Fruit fly (Drosophila melanogaster) whole organism, embryonic: ENCODE measurements around the gene Bap111.

ENCODE experiments used
- B-H2 ChIP-seq: fragments of 200-800 bp; sonication (Bioruptor generic); optimal IDR thresholded peaks from 2 replicates; lab custom pipeline; 2018; ENCODE audit warnings: missing biosample characterization, mild to moderate bottlenecking, missing genetic modification characterization
- BEAF-32 ChIP-seq: fragments of 200-800 bp; sonication (Bioruptor generic); optimal IDR thresholded peaks from 3 replicates; lab custom pipeline; 2017; ENCODE audit warnings: missing biosample characterization, missing genetic modification characterization, mild to moderate bottlenecking, moderate library complexity, missing genetic modification reagents
- BtbVII ChIP-seq: fragments of 200-800 bp; sonication (Bioruptor generic); optimal IDR thresholded peaks from 3 replicates; lab custom pipeline; 2017; ENCODE audit warnings: missing biosample characterization, mild to moderate bottlenecking, missing genetic modification characterization
- CG10979 ChIP-seq: fragments of 200-800 bp; sonication (Bioruptor generic); optimal IDR thresholded peaks from 2 replicates; lab custom pipeline; 2018; ENCODE audit warnings: missing biosample characterization, mild to moderate bottlenecking, missing genetic modification characterization, moderate library complexity
- CG11504 ChIP-seq: fragments of 200-800 bp; sonication (Bioruptor generic); optimal IDR thresholded peaks from 3 replicates; lab custom pipeline; 2019; ENCODE audit warnings: missing biosample characterization, mild to moderate bottlenecking, missing genetic modification characterization, moderate library complexity
- CG11695 ChIP-seq: fragments of 200-800 bp; sonication (Bioruptor generic); IDR thresholded peaks from 3 replicates; pipeline ENCODE4 v1.3.6; 2022; ENCODE audit warnings: missing biosample characterization, missing genetic modification characterization
- CG12391 ChIP-seq: fragments of 200-800 bp; sonication (Bioruptor generic); optimal IDR thresholded peaks from 3 replicates; lab custom pipeline; 2018; ENCODE audit warnings: missing biosample characterization, mild to moderate bottlenecking, missing genetic modification characterization, moderate library complexity
- CG12769 ChIP-seq: fragments of 200-800 bp; sonication (Bioruptor generic); optimal IDR thresholded peaks from 2 replicates; lab custom pipeline; 2019; ENCODE audit warnings: missing biosample characterization, mild to moderate bottlenecking, missing genetic modification characterization, moderate library complexity
- CG15601 ChIP-seq: fragments of 200-800 bp; sonication (Bioruptor generic); optimal IDR thresholded peaks from 3 replicates; lab custom pipeline; 2019; ENCODE audit warnings: missing biosample characterization, mild to moderate bottlenecking, missing genetic modification characterization, moderate library complexity
- CG15696 ChIP-seq: fragments of 200-800 bp; sonication (Bioruptor generic); optimal IDR thresholded peaks from 2 replicates; lab custom pipeline; 2019; ENCODE audit warnings: missing biosample characterization, mild to moderate bottlenecking, missing genetic modification characterization, moderate library complexity
- CG18764 ChIP-seq: fragments of 200-800 bp; sonication (Bioruptor generic); optimal IDR thresholded peaks from 3 replicates; lab custom pipeline; 2016; ENCODE audit warnings: missing biosample characterization, missing genetic modification characterization
- CG2199 ChIP-seq: fragments of 200-800 bp; sonication (Bioruptor generic); IDR thresholded peaks from 3 replicates; pipeline ENCODE4 v1.3.6; 2022; ENCODE audit warnings: missing biosample characterization, missing genetic modification characterization
- CG30403 ChIP-seq: fragments of 200-800 bp; sonication (Bioruptor generic); optimal IDR thresholded peaks from 3 replicates; lab custom pipeline; 2016; ENCODE audit warnings: missing biosample characterization, missing genetic modification characterization
- CG34376 ChIP-seq: fragments of 200-800 bp; sonication (Bioruptor generic); optimal IDR thresholded peaks from 2 replicates; lab custom pipeline; 2018; ENCODE audit warnings: missing biosample characterization, mild to moderate bottlenecking, missing genetic modification characterization
- CG3995 ChIP-seq: fragments of 200-800 bp; sonication (Bioruptor generic); optimal IDR thresholded peaks from 3 replicates; lab custom pipeline; 2016; ENCODE audit warnings: missing biosample characterization, missing genetic modification characterization
- CG42726 ChIP-seq: fragments of 200-800 bp; sonication (Bioruptor generic); IDR thresholded peaks from 2 replicates; pipeline ENCODE4 v1.3.6; 2022; ENCODE audit warnings: missing biosample characterization, missing genetic modification characterization; ENCODE audit not compliant: partially characterized antibody
- CG4360 ChIP-seq: fragments of 200-800 bp; sonication (Bioruptor generic); IDR thresholded peaks from 2 replicates; pipeline ENCODE4 v1.3.6; 2022; ENCODE audit warnings: missing biosample characterization, missing genetic modification characterization
- CG6654 ChIP-seq: fragments of 200-800 bp; sonication (Bioruptor generic); optimal IDR thresholded peaks from 2 replicates; lab custom pipeline; 2017; ENCODE audit warnings: missing biosample characterization, mild to moderate bottlenecking, missing genetic modification characterization
- CG6791 ChIP-seq: fragments of 200-800 bp; sonication (Bioruptor generic); IDR thresholded peaks from 3 replicates; pipeline ENCODE4 v1.3.6; 2022; ENCODE audit warnings: missing biosample characterization, missing genetic modification characterization; ENCODE audit not compliant: partially characterized antibody
- Dfd ChIP-seq, 2 experiments: fragments of >200 bp; optimal IDR thresholded peaks; 2 replicates each; lab custom pipeline; 2017; ENCODE audit warnings: missing biosample characterization in 2 of 2, missing genetic modification characterization in 2 of 2
- Ets97D ChIP-seq: fragments of 200-800 bp; sonication (Bioruptor generic); optimal IDR thresholded peaks from 3 replicates; lab custom pipeline; 2016; ENCODE audit warnings: missing biosample characterization, missing genetic modification characterization
- HLH54F ChIP-seq: fragments of 200-800 bp; sonication (Bioruptor generic); optimal IDR thresholded peaks from 3 replicates; lab custom pipeline; 2016; ENCODE audit warnings: missing biosample characterization, missing genetic modification characterization
- Mrtf ChIP-seq: fragments of 200-800 bp; sonication (Bioruptor generic); IDR thresholded peaks from 3 replicates; pipeline ENCODE4 v1.3.6; 2022; ENCODE audit warnings: missing biosample characterization, missing genetic modification characterization
- PHDP ChIP-seq: fragments of 200-800 bp; sonication (Bioruptor generic); optimal IDR thresholded peaks from 3 replicates; lab custom pipeline; 2018; ENCODE audit warnings: missing biosample characterization, mild to moderate bottlenecking, missing genetic modification characterization, moderate library complexity
- Pdp1 ChIP-seq, 2 experiments: fragments of 200-800 bp; sonication (Bioruptor generic); optimal IDR thresholded peaks; 3 replicates each; lab custom pipeline; 2016; ENCODE audit warnings: missing biosample characterization in 2 of 2, missing genetic modification characterization in 2 of 2, mild to moderate bottlenecking in 1 of 2, moderate library complexity in 1 of 2
- Stat92E ChIP-seq, 3 experiments: fragments of >200 bp in 2 of 3; fragments of 200-800 bp in 1 of 3; sonication (Bioruptor generic) in 1 of 3; optimal IDR thresholded peaks; 2 replicates each; lab custom pipeline; 2017 to 2019; ENCODE audit warnings: missing biosample characterization in 3 of 3, missing genetic modification characterization in 3 of 3, mild to moderate bottlenecking in 1 of 3, moderate library complexity in 1 of 3
- TFAM ChIP-seq: fragments of 200-800 bp; sonication (Bioruptor generic); optimal IDR thresholded peaks from 2 replicates; lab custom pipeline; 2017; ENCODE audit warnings: missing biosample characterization, missing genetic modification characterization, inconsistent platforms
- Trl ChIP-seq, 3 experiments: fragments of >200 bp in 2 of 3; fragments of 200-800 bp in 1 of 3; sonication (Bioruptor generic) in 1 of 3; optimal IDR thresholded peaks; 2 replicates in 1 of 3; 3 replicates in 2 of 3; lab custom pipeline; 2016 to 2017; ENCODE audit warnings: missing biosample characterization in 1 of 3, missing genetic modification characterization in 1 of 3
- cato ChIP-seq: fragments of 200-800 bp; sonication (Bioruptor generic); optimal IDR thresholded peaks from 2 replicates; lab custom pipeline; 2016; ENCODE audit warnings: missing biosample characterization, missing genetic modification characterization, borderline replicate concordance
- cg ChIP-seq: fragments of 200-800 bp; sonication (Bioruptor generic); optimal IDR thresholded peaks from 3 replicates; lab custom pipeline; 2019; ENCODE audit warnings: missing biosample characterization, mild to moderate bottlenecking, missing genetic modification characterization, moderate library complexity
- chinmo ChIP-seq: fragments of 200-800 bp; sonication (Bioruptor generic); IDR thresholded peaks from 4 replicates; pipeline ENCODE4 v1.3.6; 2022; ENCODE audit warnings: missing biosample characterization, missing genetic modification characterization; ENCODE audit not compliant: partially characterized antibody
- cwo ChIP-seq: fragments of 200-800 bp; sonication (Bioruptor generic); optimal IDR thresholded peaks from 3 replicates; lab custom pipeline; 2017; ENCODE audit warnings: missing biosample characterization, missing genetic modification characterization, mild to moderate bottlenecking, moderate library complexity, missing genetic modification reagents
- exex ChIP-seq: fragments of 200-800 bp; sonication (Bioruptor generic); optimal IDR thresholded peaks from 4 replicates; lab custom pipeline; 2018; ENCODE audit warnings: missing biosample characterization, mild to moderate bottlenecking, missing genetic modification characterization, moderate library complexity
- ftz-f1 ChIP-seq: fragments of 200-800 bp; sonication (Bioruptor generic); optimal IDR thresholded peaks from 2 replicates; lab custom pipeline; 2016; ENCODE audit warnings: missing biosample characterization, missing genetic modification characterization
- gem ChIP-seq: fragments of 200-800 bp; sonication (Bioruptor generic); optimal IDR thresholded peaks from 2 replicates; lab custom pipeline; 2019; ENCODE audit warnings: missing biosample characterization, mild to moderate bottlenecking, missing genetic modification characterization, moderate library complexity
- grn ChIP-seq: fragments of 200-800 bp; sonication (Bioruptor generic); optimal IDR thresholded peaks from 3 replicates; lab custom pipeline; 2017; ENCODE audit warnings: missing biosample characterization, missing genetic modification characterization
- gt ChIP-seq: fragments of 200-800 bp; sonication (Bioruptor generic); IDR thresholded peaks from 2 replicates; pipeline ENCODE4 v1.3.6; 2022; ENCODE audit warnings: missing biosample characterization, missing genetic modification characterization
- mld ChIP-seq: fragments of 200-800 bp; sonication (Bioruptor generic); IDR thresholded peaks from 3 replicates; pipeline ENCODE4 v1.3.6; 2022; ENCODE audit warnings: missing biosample characterization, missing genetic modification characterization; ENCODE audit not compliant: partially characterized antibody
- odd ChIP-seq: fragments of 200-800 bp; sonication (Bioruptor generic); optimal IDR thresholded peaks from 2 replicates; lab custom pipeline; 2017; ENCODE audit warnings: missing biosample characterization, mild to moderate bottlenecking, missing genetic modification characterization
- onecut ChIP-seq: fragments of 200-800 bp; sonication (Bioruptor generic); IDR thresholded peaks from 2 replicates; pipeline ENCODE4 v1.3.6; 2022; ENCODE audit warnings: missing biosample characterization, missing genetic modification characterization
- pan ChIP-seq, 4 experiments: fragments of >200 bp in 3 of 4; fragments of 200-800 bp in 1 of 4; sonication (Bioruptor generic) in 1 of 4; optimal IDR thresholded peaks in 3 of 4; IDR thresholded peaks in 1 of 4; 2 replicates each; pipeline versions ENCODE4 v1.3.6 to Lab custom; 2017 to 2022; ENCODE audit warnings: missing biosample characterization in 2 of 4, missing genetic modification characterization in 2 of 4, mixed read lengths in 1 of 4
- pfk ChIP-seq: fragments of 200-800 bp; sonication (Bioruptor generic); optimal IDR thresholded peaks from 2 replicates; lab custom pipeline; 2018; ENCODE audit warnings: missing biosample characterization, mild to moderate bottlenecking, missing genetic modification characterization, moderate library complexity
- pzg ChIP-seq: fragments of 200-800 bp; sonication (Bioruptor generic); optimal IDR thresholded peaks from 3 replicates; lab custom pipeline; 2018; ENCODE audit warnings: missing biosample characterization, mild to moderate bottlenecking, missing genetic modification characterization, moderate library complexity
- sd ChIP-seq: fragments of 200-800 bp; sonication (Bioruptor generic); optimal IDR thresholded peaks from 3 replicates; lab custom pipeline; 2018; ENCODE audit warnings: missing biosample characterization, mild to moderate bottlenecking, missing genetic modification characterization, moderate library complexity
- sna ChIP-seq: fragments of 200-800 bp; sonication (Bioruptor generic); IDR thresholded peaks from 2 replicates; pipeline ENCODE4 v1.3.6; 2022; ENCODE audit warnings: missing biosample characterization, missing genetic modification characterization; ENCODE audit not compliant: partially characterized antibody
- sqz ChIP-seq: fragments of 200-800 bp; sonication (Bioruptor generic); optimal IDR thresholded peaks from 3 replicates; lab custom pipeline; 2018; ENCODE audit warnings: missing biosample characterization, mild to moderate bottlenecking, missing genetic modification characterization
- sug ChIP-seq: fragments of 200-800 bp; optimal IDR thresholded peaks from 2 replicates; lab custom pipeline; 2019; ENCODE audit warnings: missing biosample characterization, mild to moderate bottlenecking, missing genetic modification characterization, moderate library complexity
- tna ChIP-seq: fragments of 200-800 bp; sonication (Bioruptor generic); IDR thresholded peaks from 2 replicates; pipeline ENCODE4 v1.3.6; 2022; ENCODE audit warnings: missing biosample characterization, missing genetic modification characterization; ENCODE audit not compliant: partially characterized antibody

Bap111 gene

DNA sequence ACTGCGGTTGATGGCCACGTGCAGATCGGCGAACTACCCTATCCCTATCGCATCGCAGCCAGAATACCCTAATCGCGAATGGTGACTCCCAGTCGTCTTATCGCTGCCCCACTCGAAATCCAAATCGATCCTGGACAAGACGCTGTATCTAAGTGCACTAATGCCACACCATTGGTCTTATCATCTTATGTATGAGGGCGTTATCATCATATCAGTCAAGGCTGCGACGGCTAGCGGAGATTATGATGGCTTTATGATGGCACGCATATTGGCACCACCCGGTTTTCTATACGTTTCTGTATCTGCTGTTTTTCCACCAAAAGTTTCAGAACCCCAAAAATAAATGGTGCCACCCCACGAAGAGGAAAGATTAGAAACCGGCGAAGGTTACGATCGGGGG is 51.1 kb downstream of the Bap111 start:
- TF ChIP-seq CG4360 (no peak), gem (tag; lab: Kevin White, UChicago) (no peak), CG12769 (tag; lab: Kevin White, UChicago) (peak; percentile 2), Ets97D (GFP tag; lab: Kevin White, UChicago) (no peak), CG42726 (GFP tag; lab: Robert Waterston, UW) (no peak), sqz (GFP tag; lab: Kevin White, UChicago) (no peak), TFAM (no peak), CG3995 (GFP tag; lab: Kevin White, UChicago) (no peak), CG34376 (GFP tag; lab: Kevin White, UChicago) (peak; percentile 70), onecut (GFP tag; lab: Robert Waterston, UW) (no peak), BtbVII (GFP tag; lab: Kevin White, UChicago) (no peak), mld (GFP tag; lab: Robert Waterston, UW) (no peak), Trl (optimal IDR thresholded peaks at IDR 0.05; lab: Kevin White, UChicago) (no peak), Trl (GFP tag; optimal IDR thresholded peaks at IDR 0.05; lab: Kevin White, UChicago) (no peak), Dfd (GFP tag; optimal IDR thresholded peaks at IDR 0.05; lab: Kevin White, UChicago) (no peak), CG11695 (GFP tag; lab: Robert Waterston, UW) (no peak), CG11504 (tag; lab: Kevin White, UChicago) (no peak), CG6654 (GFP tag; lab: Kevin White, UChicago) (no peak), gt (GFP tag; lab: Robert Waterston, UW) (no peak), PHDP (tag; lab: Kevin White, UChicago) (no peak), Mrtf (GFP tag; lab: Robert Waterston, UW) (no peak), ftz-f1 (GFP tag; lab: Kevin White, UChicago) (peak; percentile 74), cg (GFP tag; lab: Kevin White, UChicago) (no peak), CG30403 (no peak), CG15696 (no peak), exex (peak; percentile 72), sug (tag; lab: Kevin White, UChicago) (peak; percentile 99), pzg (GFP tag; lab: Kevin White, UChicago) (no peak), tna (GFP tag; lab: Robert Waterston, UW) (peak; percentile 12; the same call in 1 of the 2 replicates), chinmo (peak; percentile 84; the same call in 2 of the 4 replicates), cato (GFP tag; lab: Kevin White, UChicago) (no peak), B-H2 (GFP tag; lab: Kevin White, UChicago) (no peak), sna (GFP tag; lab: Robert Waterston, UW) (no peak), CG15601 (no peak), pfk (GFP tag; lab: Kevin White, UChicago) (no peak), CG10979 (tag; lab: Kevin White, UChicago) (no peak), CG6791 (GFP tag; lab: Robert Waterston, UW) (no peak), CG12391 (tag; lab: Kevin White, UChicago) (no peak), CG18764 (no peak), HLH54F (GFP tag; lab: Kevin White, UChicago) (no peak), Stat92E (GFP tag; optimal IDR thresholded peaks at IDR 0.05; lab: Kevin White, UChicago) (no peak), grn (peak; percentile 84), pan (optimal IDR thresholded peaks at IDR 0.05; lab: Kevin White, UChicago) (no peak), pan (GFP tag; optimal IDR thresholded peaks at IDR 0.05 in 1 of 2, IDR thresholded peaks at IDR 0.05 in 1 of 2) (no peak), cwo (GFP tag; lab: Kevin White, UChicago) (peak; percentile 20), odd (no peak), CG2199 (GFP tag; lab: Robert Waterston, UW) (no peak), Pdp1 (GFP tag; optimal IDR thresholded peaks at IDR 0.05; lab: Kevin White, UChicago) (peak in 1 of 2 experiments; percentile 8), sd (tag; lab: Kevin White, UChicago) (peak; percentile 6), BEAF-32 (GFP tag; lab: Kevin White, UChicago) (no peak)
